Fruit fly (Drosophila melanogaster) whole organism, embryonic: Measurements from ENCODE around the gene rk.

ENCODE experiments used
- Atf-2 ChIP-seq: fragments of 200-800 bp; sonication (Bioruptor generic); optimal IDR thresholded peaks from 2 replicates; lab custom pipeline; 2016; ENCODE audit warnings: missing biosample characterization, missing genetic modification characterization
- CG10959 ChIP-seq: fragments of 200-800 bp; sonication (Bioruptor generic); IDR thresholded peaks from 2 replicates; pipeline ENCODE4 v1.3.6; 2022; ENCODE audit warnings: missing biosample characterization, missing genetic modification characterization
- CG11085 ChIP-seq: fragments of 200-800 bp; sonication (Bioruptor generic); IDR thresholded peaks from 2 replicates; pipeline ENCODE4 v1.3.6; 2022; ENCODE audit warnings: missing biosample characterization, missing genetic modification characterization
- CG12071 ChIP-seq: fragments of 200-800 bp; sonication (Bioruptor generic); optimal IDR thresholded peaks from 3 replicates; lab custom pipeline; 2018; ENCODE audit warnings: missing biosample characterization, mild to moderate bottlenecking, missing genetic modification characterization
- CG13287 ChIP-seq: fragments of 200-800 bp; sonication (Bioruptor generic); IDR thresholded peaks from 2 replicates; pipeline ENCODE4 v1.3.6; 2022; ENCODE audit warnings: missing biosample characterization, missing genetic modification characterization; ENCODE audit not compliant: partially characterized antibody
- CG13894 ChIP-seq: fragments of 200-800 bp; sonication (Bioruptor generic); optimal IDR thresholded peaks from 3 replicates; lab custom pipeline; 2018; ENCODE audit warnings: missing biosample characterization, mild to moderate bottlenecking, missing genetic modification characterization, moderate library complexity
- CG15696 ChIP-seq: fragments of 200-800 bp; sonication (Bioruptor generic); optimal IDR thresholded peaks from 2 replicates; lab custom pipeline; 2019; ENCODE audit warnings: missing biosample characterization, mild to moderate bottlenecking, missing genetic modification characterization, moderate library complexity
- CG1603 ChIP-seq: fragments of 200-800 bp; sonication (Bioruptor generic); optimal IDR thresholded peaks from 2 replicates; lab custom pipeline; 2019; ENCODE audit warnings: missing biosample characterization, mild to moderate bottlenecking, missing genetic modification characterization, moderate library complexity
- CG1647 ChIP-seq: fragments of 200-800 bp; sonication (Bioruptor generic); optimal IDR thresholded peaks from 3 replicates; lab custom pipeline; 2016; ENCODE audit warnings: missing biosample characterization, missing genetic modification characterization
- CG17361 ChIP-seq: fragments of 200-800 bp; sonication (Bioruptor generic); IDR thresholded peaks from 3 replicates; pipeline ENCODE4 v1.3.6; 2022; ENCODE audit warnings: missing biosample characterization, missing genetic modification characterization
- CG17385 ChIP-seq: fragments of 200-800 bp; sonication (Bioruptor generic); optimal IDR thresholded peaks from 3 replicates; lab custom pipeline; 2018; ENCODE audit warnings: missing biosample characterization, mild to moderate bottlenecking, missing genetic modification characterization
- CG2129 ChIP-seq: fragments of 200-800 bp; sonication (Bioruptor generic); IDR thresholded peaks from 2 replicates; pipeline ENCODE4 v1.3.6; 2022; ENCODE audit warnings: missing biosample characterization, missing genetic modification characterization; ENCODE audit not compliant: partially characterized antibody
- CG2199 ChIP-seq: fragments of 200-800 bp; sonication (Bioruptor generic); IDR thresholded peaks from 3 replicates; pipeline ENCODE4 v1.3.6; 2022; ENCODE audit warnings: missing biosample characterization, missing genetic modification characterization
- CG3163 ChIP-seq: fragments of 200-800 bp; sonication (Bioruptor generic); optimal IDR thresholded peaks from 3 replicates; lab custom pipeline; 2016; ENCODE audit warnings: missing biosample characterization, missing genetic modification characterization
- CG34376 ChIP-seq: fragments of 200-800 bp; sonication (Bioruptor generic); optimal IDR thresholded peaks from 2 replicates; lab custom pipeline; 2018; ENCODE audit warnings: missing biosample characterization, mild to moderate bottlenecking, missing genetic modification characterization
- CG43689 ChIP-seq: fragments of 200-800 bp; sonication (Bioruptor generic); IDR thresholded peaks from 2 replicates; pipeline ENCODE4 v1.3.6; 2022; ENCODE audit warnings: missing biosample characterization, missing genetic modification characterization
- CG7987 ChIP-seq: fragments of 200-800 bp; sonication (Bioruptor generic); optimal IDR thresholded peaks from 2 replicates; lab custom pipeline; 2018; ENCODE audit warnings: missing biosample characterization, mild to moderate bottlenecking, missing genetic modification characterization, moderate library complexity
- CG8765 ChIP-seq: fragments of 200-800 bp; sonication (Bioruptor generic); IDR thresholded peaks from 2 replicates; pipeline ENCODE4 v1.3.6; 2022; ENCODE audit warnings: missing biosample characterization, missing genetic modification characterization
- CkIIα-i1 ChIP-seq: fragments of 200-800 bp; sonication (Bioruptor generic); IDR thresholded peaks from 2 replicates; pipeline ENCODE4 v1.3.6; 2022; ENCODE audit warnings: missing biosample characterization, missing genetic modification characterization
- Dad ChIP-seq: fragments of 200-800 bp; sonication (Bioruptor generic); optimal IDR thresholded peaks from 3 replicates; lab custom pipeline; 2016; ENCODE audit warnings: missing biosample characterization, missing genetic modification characterization
- ERR ChIP-seq: fragments of 200-800 bp; sonication (Bioruptor generic); optimal IDR thresholded peaks from 2 replicates; lab custom pipeline; 2016; ENCODE audit warnings: missing biosample characterization, missing genetic modification characterization
- H15 ChIP-seq: fragments of 200-800 bp; sonication (Bioruptor generic); IDR thresholded peaks from 3 replicates; pipeline ENCODE4 v1.3.6; 2022; ENCODE audit warnings: missing biosample characterization, missing genetic modification characterization
- HLH4C ChIP-seq: fragments of 200-800 bp; sonication (Bioruptor generic); IDR thresholded peaks from 3 replicates; pipeline ENCODE4 v1.3.6; 2022; ENCODE audit warnings: missing biosample characterization, missing genetic modification characterization; ENCODE audit not compliant: partially characterized antibody
- HmgD ChIP-seq: fragments of 200-800 bp; sonication (Bioruptor generic); optimal IDR thresholded peaks from 3 replicates; lab custom pipeline; 2016; ENCODE audit warnings: missing biosample characterization, missing genetic modification characterization
- Jarid2 ChIP-seq: fragments of 200-800 bp; sonication (Bioruptor generic); optimal IDR thresholded peaks from 3 replicates; lab custom pipeline; 2017; ENCODE audit warnings: mild to moderate bottlenecking, missing biosample characterization, missing genetic modification reagents, missing genetic modification characterization
- PHDP ChIP-seq: fragments of 200-800 bp; sonication (Bioruptor generic); optimal IDR thresholded peaks from 3 replicates; lab custom pipeline; 2018; ENCODE audit warnings: missing biosample characterization, mild to moderate bottlenecking, missing genetic modification characterization, moderate library complexity
- Scr ChIP-seq: fragments of 200-800 bp; sonication (Bioruptor generic); IDR thresholded peaks from 2 replicates; pipeline ENCODE4 v1.3.6; 2022; ENCODE audit warnings: missing biosample characterization, missing genetic modification characterization; ENCODE audit not compliant: partially characterized antibody
- Trl ChIP-seq, 3 experiments: fragments of >200 bp in 2 of 3; fragments of 200-800 bp in 1 of 3; sonication (Bioruptor generic) in 1 of 3; optimal IDR thresholded peaks; 2 replicates in 1 of 3; 3 replicates in 2 of 3; lab custom pipeline; 2016 to 2017; ENCODE audit warnings: missing biosample characterization in 1 of 3, missing genetic modification characterization in 1 of 3
- Xbp1 ChIP-seq: fragments of 200-800 bp; sonication (Bioruptor generic); optimal IDR thresholded peaks from 3 replicates; lab custom pipeline; 2016; ENCODE audit warnings: missing biosample characterization, mild to moderate bottlenecking, missing genetic modification characterization
- btn ChIP-seq: fragments of 200-800 bp; sonication (Bioruptor generic); optimal IDR thresholded peaks from 2 replicates; lab custom pipeline; 2016; ENCODE audit warnings: missing biosample characterization, missing genetic modification characterization
- crol ChIP-seq: fragments of 200-800 bp; sonication (Bioruptor generic); IDR thresholded peaks from 2 replicates; pipeline ENCODE4 v1.3.6; 2022; ENCODE audit warnings: missing biosample characterization, missing genetic modification characterization
- disco-r ChIP-seq: fragments of 200-800 bp; sonication (Bioruptor generic); optimal IDR thresholded peaks from 2 replicates; lab custom pipeline; 2016; ENCODE audit warnings: missing biosample characterization, missing genetic modification characterization
- esg ChIP-seq: fragments of 200-800 bp; sonication (Bioruptor generic); conservative IDR thresholded peaks from 2 replicates; pipeline ENCODE4 v1.3.6; 2022; ENCODE audit warnings: missing biosample characterization, missing genetic modification characterization
- eyg ChIP-seq: fragments of 200-800 bp; sonication (Bioruptor generic); optimal IDR thresholded peaks from 3 replicates; lab custom pipeline; 2016; ENCODE audit warnings: missing biosample characterization, missing genetic modification characterization
- gro ChIP-seq: fragments of 200-800 bp; sonication (Bioruptor generic); optimal IDR thresholded peaks from 2 replicates; lab custom pipeline; 2016; ENCODE audit warnings: missing biosample characterization, missing genetic modification characterization
- kay ChIP-seq: fragments of 200-800 bp; sonication (Bioruptor generic); optimal IDR thresholded peaks from 2 replicates; lab custom pipeline; 2016; ENCODE audit warnings: missing biosample characterization, missing genetic modification characterization
- ken ChIP-seq: fragments of 200-800 bp; sonication (Bioruptor generic); IDR thresholded peaks from 3 replicates; pipeline ENCODE4 v1.3.6; 2022; ENCODE audit warnings: missing biosample characterization, missing genetic modification characterization
- mirr ChIP-seq: fragments of 200-800 bp; sonication (Bioruptor generic); optimal IDR thresholded peaks from 3 replicates; lab custom pipeline; 2018; ENCODE audit warnings: missing biosample characterization, mild to moderate bottlenecking, missing genetic modification characterization
- pho ChIP-seq: fragments of 200-800 bp; sonication (Bioruptor generic); optimal IDR thresholded peaks from 2 replicates; lab custom pipeline; 2016; ENCODE audit warnings: missing biosample characterization, missing genetic modification characterization
- repo ChIP-seq: fragments of 200-800 bp; sonication (Bioruptor generic); optimal IDR thresholded peaks from 2 replicates; lab custom pipeline; 2016; ENCODE audit warnings: missing biosample characterization, missing genetic modification characterization
- ro ChIP-seq: fragments of 200-800 bp; sonication (Bioruptor generic); IDR thresholded peaks from 2 replicates; pipeline ENCODE4 v1.3.6; 2022; ENCODE audit warnings: missing biosample characterization, missing genetic modification characterization
- row ChIP-seq: fragments of 200-800 bp; sonication (Bioruptor generic); IDR thresholded peaks from 3 replicates; pipeline ENCODE4 v1.3.6; 2022; ENCODE audit warnings: missing biosample characterization, missing genetic modification characterization
- shn ChIP-seq: fragments of 200-800 bp; sonication (Bioruptor generic); optimal IDR thresholded peaks from 3 replicates; lab custom pipeline; 2016; ENCODE audit warnings: missing biosample characterization, missing genetic modification characterization
- sima ChIP-seq: fragments of 200-800 bp; sonication (Bioruptor generic); optimal IDR thresholded peaks from 2 replicates; lab custom pipeline; 2016; ENCODE audit warnings: missing biosample characterization, missing genetic modification characterization
- ssp ChIP-seq: fragments of 200-800 bp; sonication (Bioruptor generic); IDR thresholded peaks from 2 replicates; pipeline ENCODE4 v1.3.6; 2022; ENCODE audit warnings: missing biosample characterization, missing genetic modification characterization
- sug ChIP-seq: fragments of 200-800 bp; optimal IDR thresholded peaks from 2 replicates; lab custom pipeline; 2019; ENCODE audit warnings: missing biosample characterization, mild to moderate bottlenecking, missing genetic modification characterization, moderate library complexity
- tin ChIP-seq: fragments of 200-800 bp; sonication (Bioruptor generic); optimal IDR thresholded peaks from 3 replicates; lab custom pipeline; 2016; ENCODE audit warnings: missing biosample characterization, missing genetic modification characterization
- tio ChIP-seq: fragments of 200-800 bp; sonication (Bioruptor generic); optimal IDR thresholded peaks from 2 replicates; lab custom pipeline; 2017; ENCODE audit warnings: missing biosample characterization, missing genetic modification characterization, inconsistent platforms
- tx ChIP-seq: fragments of 200-800 bp; sonication (Bioruptor generic); optimal IDR thresholded peaks from 2 replicates; lab custom pipeline; 2016; ENCODE audit warnings: missing biosample characterization, missing genetic modification characterization
- vfl ChIP-seq: fragments of 200-800 bp; sonication (Bioruptor generic); optimal IDR thresholded peaks from 2 replicates; lab custom pipeline; 2016; ENCODE audit warnings: missing biosample characterization, missing genetic modification characterization
- yki ChIP-seq: fragments of >200 bp; optimal IDR thresholded peaks from 3 replicates; lab custom pipeline; 2018
- z ChIP-seq: fragments of 200-800 bp; sonication (Bioruptor generic); IDR thresholded peaks from 3 replicates; pipeline ENCODE4 v1.3.6; 2022; ENCODE audit warnings: missing biosample characterization, missing genetic modification characterization

rk gene

dm6 chr2L:14021646-14022129, 20.6 kb upstream of the rk start (continued):
- TF ChIP-seq ken (peak; percentile 58; the same call in 1 of the 3 replicates), CG13894 (peak; percentile 91), CG10959 (GFP tag; lab: Robert Waterston, UW) (no peak), CkIIα-i1 (GFP tag; lab: Robert Waterston, UW) (no peak), Trl (optimal IDR thresholded peaks at IDR 0.05; lab: Kevin White, UChicago) (peak in 1 of 2 experiments; percentile 12), Trl (GFP tag; optimal IDR thresholded peaks at IDR 0.05; lab: Kevin White, UChicago) (no peak), kay (GFP tag; lab: Kevin White, UChicago) (no peak), CG12071 (no peak), Scr (GFP tag; lab: Robert Waterston, UW) (peak; percentile 13), sima (GFP tag; lab: Kevin White, UChicago) (no peak), CG43689 (no peak), CG15696 (tag; lab: Kevin White, UChicago) (no peak), CG34376 (GFP tag; lab: Kevin White, UChicago) (peak; percentile 79), Jarid2 (GFP tag; lab: Kevin White, UChicago) (no peak), sug (tag; lab: Kevin White, UChicago) (no peak), Dad (peak; percentile 8), shn (GFP tag; lab: Kevin White, UChicago) (no peak), Xbp1 (GFP tag; lab: Kevin White, UChicago) (no peak), CG1603 (tag; lab: Kevin White, UChicago) (peak; percentile 17), CG2129 (0 out of 2 replicates have a peak, but pooled peaks have one; percentile 14), CG8765 (no peak), ro (GFP tag; lab: Robert Waterston, UW) (no peak), repo (GFP tag; lab: Kevin White, UChicago) (no peak), HLH4C (peak; percentile 28; the same call in 1 of the 3 replicates), tx (GFP tag; lab: Kevin White, UChicago) (no peak), mirr (GFP tag; lab: Kevin White, UChicago) (peak; percentile 98), pho (no peak), PHDP (tag; lab: Kevin White, UChicago) (no peak), tio (GFP tag; lab: Kevin White, UChicago) (no peak), CG2199 (GFP tag; lab: Robert Waterston, UW) (peak; percentile 87; the same call in 2 of the 3 replicates), ERR (GFP tag; lab: Kevin White, UChicago) (peak; percentile 26), yki (no peak), disco-r (GFP tag; lab: Kevin White, UChicago) (no peak), CG11085 (no peak), gro (GFP tag; lab: Kevin White, UChicago) (peak; percentile 60), CG17385 (GFP tag; lab: Kevin White, UChicago) (no peak), btn (peak; percentile 23), Atf-2 (no peak), z (GFP tag; lab: Robert Waterston, UW) (0 out of 3 replicates have a peak, but pooled peaks have one; percentile 48), ssp (no peak), row (GFP tag; lab: Robert Waterston, UW) (no peak), esg (no peak), CG7987 (GFP tag; lab: Kevin White, UChicago) (peak; percentile 63), CG3163 (GFP tag; lab: Kevin White, UChicago) (peak; percentile 48), H15 (GFP tag; lab: Robert Waterston, UW) (no peak), CG17361 (no peak), vfl (GFP tag; lab: Kevin White, UChicago) (no peak), HmgD (GFP tag; lab: Kevin White, UChicago) (peak; percentile 77), CG13287 (peak; percentile 64), eyg (GFP tag; lab: Kevin White, UChicago) (peak; percentile 27), tin (GFP tag; lab: Kevin White, UChicago) (no peak), CG1647 (GFP tag; lab: Kevin White, UChicago) (peak; percentile 9), crol (GFP tag; lab: Robert Waterston, UW) (peak; percentile 99)
